Worm (Caenorhabditis elegans) whole organism, young adult: Measurements from ENCODE around the gene T23E7.2.

Source experiments
- F33H1.4 ChIP-seq: fragments of 200-800 bp; sonication (Bioruptor generic); IDR thresholded peaks from 2 replicates; pipeline ENCODE4 v1.3.6; 2022; ENCODE audit warnings: missing genetic modification reagents, missing genetic modification characterization, missing compliant biosample characterization
- F39B2.1 ChIP-seq: fragments of 200-800 bp; sonication (Bioruptor generic); IDR thresholded peaks from 2 replicates; pipeline ENCODE4 v1.3.6; 2022; ENCODE audit warnings: missing genetic modification reagents, missing genetic modification characterization, missing compliant biosample characterization
- F55B11.4 ChIP-seq: sonication (generic microtip); optimal IDR thresholded peaks from 2 replicates; lab custom pipeline; 2016; ENCODE audit warnings: missing compliant biosample characterization, missing genetic modification characterization, borderline replicate concordance; ENCODE audit not compliant: insufficient read depth
- Y67H2A.10 ChIP-seq: fragments of 200-800 bp; sonication (Bioruptor generic); conservative IDR thresholded peaks from 2 replicates; pipeline ENCODE4 v1.3.6; 2022; ENCODE audit warnings: missing genetic modification reagents, missing genetic modification characterization, missing compliant biosample characterization
- ama-1 ChIP-seq, 3 experiments: fragments of 150-350 bp in 1 of 3; sonication (generic microtip) in 2 of 3; optimal IDR thresholded peaks; 2 replicates each; lab custom pipeline; 2014 to 2018; ENCODE audit warnings: missing biosample characterization in 2 of 3, missing genetic modification characterization in 2 of 3, missing genetic modification reagents in 2 of 3
- atf-7 ChIP-seq: sonication (generic microtip); optimal IDR thresholded peaks from 2 replicates; lab custom pipeline; 2017; ENCODE audit warnings: mild to moderate bottlenecking, missing genetic modification characterization, missing compliant biosample characterization
- athp-1 ChIP-seq: sonication (generic microtip); optimal IDR thresholded peaks from 2 replicates; lab custom pipeline; 2017; ENCODE audit warnings: mild to moderate bottlenecking, missing genetic modification characterization, missing compliant biosample characterization
- attf-6 ChIP-seq: fragments of 200-800 bp; sonication (Bioruptor generic); IDR thresholded peaks from 2 replicates; pipeline ENCODE4 v1.3.6; 2022; ENCODE audit warnings: missing genetic modification reagents, missing genetic modification characterization, missing compliant biosample characterization
- cebp-1 ChIP-seq, 2 experiments: fragments of 200-800 bp in 1 of 2; sonication (Bioruptor generic) in 1 of 2; sonication (generic microtip) in 1 of 2; IDR thresholded peaks in 1 of 2; optimal IDR thresholded peaks in 1 of 2; 2 replicates each; pipeline versions ENCODE4 v1.3.6 to Lab custom; 2017 to 2022; ENCODE audit warnings: missing compliant biosample characterization in 2 of 2, missing genetic modification characterization in 2 of 2, mild to moderate bottlenecking in 1 of 2, missing genetic modification reagents in 1 of 2, moderate library complexity in 1 of 2
- ceh-100 ChIP-seq: fragments of 200-800 bp; sonication (Bioruptor generic); IDR thresholded peaks from 2 replicates; pipeline ENCODE4 v1.3.6; 2022; ENCODE audit warnings: missing genetic modification reagents, missing genetic modification characterization, missing compliant biosample characterization
- ceh-58 ChIP-seq: fragments of 200-800 bp; sonication (Bioruptor generic); IDR thresholded peaks from 2 replicates; pipeline ENCODE4 v1.3.6; 2022; ENCODE audit warnings: missing genetic modification characterization, missing compliant biosample characterization
- chd-7 ChIP-seq: sonication (generic microtip); optimal IDR thresholded peaks from 2 replicates; lab custom pipeline; 2016; ENCODE audit warnings: mild to moderate bottlenecking, missing genetic modification characterization, moderate library complexity, missing compliant biosample characterization
- dpff-1 ChIP-seq: sonication (generic microtip); optimal IDR thresholded peaks from 2 replicates; lab custom pipeline; 2017; ENCODE audit warnings: mild to moderate bottlenecking, missing genetic modification characterization, missing compliant biosample characterization
- efl-1 ChIP-seq: fragments of 150-350 bp; optimal IDR thresholded peaks from 2 replicates; lab custom pipeline; 2014; ENCODE audit warnings: missing biosample characterization, missing genetic modification reagents, missing genetic modification characterization
- let-526 ChIP-seq: fragments of 200-800 bp; sonication (Bioruptor generic); IDR thresholded peaks from 2 replicates; pipeline ENCODE4 v1.3.6; 2022; ENCODE audit warnings: missing genetic modification reagents, missing genetic modification characterization, missing compliant biosample characterization
- let-607 ChIP-seq, 2 experiments: fragments of 200-800 bp in 1 of 2; sonication (Bioruptor generic) in 1 of 2; sonication (generic microtip) in 1 of 2; optimal IDR thresholded peaks; 2 replicates each; lab custom pipeline; 2016 to 2018; ENCODE audit warnings: mild to moderate bottlenecking in 2 of 2, missing compliant biosample characterization in 2 of 2, missing genetic modification characterization in 2 of 2, moderate library complexity in 2 of 2, missing genotype in 1 of 2
- lin-26 ChIP-seq: fragments of 200-800 bp; sonication (Bioruptor generic); IDR thresholded peaks from 2 replicates; pipeline ENCODE4 v1.3.6; 2022; ENCODE audit warnings: missing genetic modification reagents, missing genetic modification characterization, missing compliant biosample characterization
- lin-54 ChIP-seq: fragments of 200-800 bp; sonication (Bioruptor generic); optimal IDR thresholded peaks from 2 replicates; lab custom pipeline; 2018; ENCODE audit warnings: mild to moderate bottlenecking, missing genetic modification characterization, missing compliant biosample characterization
- lsl-1 ChIP-seq: fragments of 200-800 bp; sonication (Bioruptor generic); optimal IDR thresholded peaks from 2 replicates; lab custom pipeline; 2018; ENCODE audit warnings: mild to moderate bottlenecking, missing genetic modification characterization, moderate library complexity, missing compliant biosample characterization
- mel-28 ChIP-seq: sonication (generic microtip); optimal IDR thresholded peaks from 2 replicates; lab custom pipeline; 2016; ENCODE audit warnings: borderline replicate concordance, mild to moderate bottlenecking, missing genetic modification characterization, missing compliant biosample characterization
- mxl-1 ChIP-seq: sonication (generic microtip); optimal IDR thresholded peaks from 2 replicates; lab custom pipeline; 2016; ENCODE audit warnings: missing genetic modification characterization, missing compliant biosample characterization
- nfya-2 ChIP-seq: fragments of 200-800 bp; sonication (Bioruptor generic); IDR thresholded peaks from 2 replicates; pipeline ENCODE4 v1.3.6; 2022; ENCODE audit warnings: missing genetic modification reagents, missing genetic modification characterization, missing compliant biosample characterization
- nfyb-1 ChIP-seq: fragments of 200-800 bp; sonication (Bioruptor generic); IDR thresholded peaks from 2 replicates; pipeline ENCODE4 v1.3.6; 2022; ENCODE audit warnings: missing genetic modification reagents, missing genetic modification characterization, missing compliant biosample characterization
- nhr-27 ChIP-seq: fragments of 200-800 bp; sonication (Bioruptor generic); optimal IDR thresholded peaks from 2 replicates; lab custom pipeline; 2018; ENCODE audit warnings: mild to moderate bottlenecking, missing genetic modification characterization, moderate library complexity, missing compliant biosample characterization
- nhr-80 ChIP-seq: sonication (generic microtip); optimal IDR thresholded peaks from 2 replicates; lab custom pipeline; 2016; ENCODE audit warnings: missing genetic modification characterization, missing compliant biosample characterization
- rcor-1 ChIP-seq: fragments of 200-800 bp; sonication (Bioruptor generic); IDR thresholded peaks from 2 replicates; pipeline ENCODE4 v1.3.6; 2022; ENCODE audit warnings: missing genetic modification reagents, missing genetic modification characterization, missing compliant biosample characterization
- sea-2 ChIP-seq: fragments of 200-800 bp; sonication (Bioruptor generic); IDR thresholded peaks from 2 replicates; pipeline ENCODE4 v1.3.6; 2022; ENCODE audit warnings: missing genetic modification characterization, missing compliant biosample characterization
- snpc-1.1 ChIP-seq: sonication (generic microtip); optimal IDR thresholded peaks from 2 replicates; lab custom pipeline; 2017; ENCODE audit warnings: missing genetic modification characterization, mild to moderate bottlenecking, missing compliant biosample characterization, antibody characterized with exemption, moderate library complexity, missing genotype, missing genetic modification reagents; ENCODE audit not compliant: insufficient read depth
- xnd-1 ChIP-seq: sonication (generic microtip); optimal IDR thresholded peaks from 2 replicates; lab custom pipeline; 2016; ENCODE audit warnings: missing genotype, missing genetic modification reagents, missing genetic modification characterization, missing compliant biosample characterization
- zfh-2 ChIP-seq: fragments of 200-800 bp; sonication (Bioruptor generic); conservative IDR thresholded peaks from 2 replicates; pipeline ENCODE4 v1.3.6; 2022; ENCODE audit warnings: missing genetic modification reagents, missing genetic modification characterization, missing compliant biosample characterization
- zim-3 ChIP-seq: sonication (generic microtip); optimal IDR thresholded peaks from 2 replicates; lab custom pipeline; 2017; ENCODE audit warnings: mild to moderate bottlenecking, missing genetic modification characterization, moderate library complexity, missing compliant biosample characterization

The T23E7.2 gene

DNA sequence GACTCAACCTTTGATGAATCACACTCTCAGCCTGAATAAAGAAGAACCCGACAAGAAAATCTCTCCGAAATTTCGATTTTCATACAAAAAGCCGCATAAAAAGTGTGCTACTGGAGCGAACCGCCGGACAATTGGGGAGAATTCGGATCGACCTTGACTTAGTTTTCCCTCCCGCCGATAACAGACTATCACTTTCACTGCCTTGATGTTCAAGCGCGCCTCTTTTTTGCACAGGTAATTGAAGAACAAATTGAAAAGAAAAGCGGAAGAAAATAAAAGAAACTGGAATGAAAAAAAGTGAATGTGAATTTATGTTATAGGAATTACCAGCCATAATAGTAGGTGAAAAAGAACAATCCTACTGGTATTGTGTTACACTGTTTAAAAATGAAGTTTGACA is 15.1 kb downstream of the T23E7.2 start:
- no peak for TF ChIP-seq let-526 (GFP tag; lab: Robert Waterston, UW)
- TF ChIP-seq athp-1, result no peak
- no peak for TF ChIP-seq nfya-2 (GFP tag; lab: Robert Waterston, UW)
- no peak for TF ChIP-seq ceh-100 (GFP tag; lab: Robert Waterston, UW)
- TF ChIP-seq mxl-1 (tag; lab: Kevin White, UChicago), result no peak
- TF ChIP-seq zfh-2 (GFP tag; lab: Robert Waterston, UW), result no peak
- no peak for TF ChIP-seq lsl-1 (GFP tag; lab: Kevin White, UChicago)
- no peak for TF ChIP-seq chd-7 (tag; lab: Kevin White, UChicago)
- no peak for TF ChIP-seq zim-3 (tag; lab: Kevin White, UChicago)
- no peak for TF ChIP-seq ama-1 (optimal IDR thresholded peaks at IDR 0.05; lab: Kevin White, UChicago)
- TF ChIP-seq ama-1 (GFP tag; optimal IDR thresholded peaks at IDR 0.05; lab: Kevin White, UChicago), result no peak
- TF ChIP-seq lin-26 (GFP tag; lab: Robert Waterston, UW), result no peak
- TF ChIP-seq snpc-1.1 (tag; lab: Kevin White, UChicago), result no peak
- no peak for TF ChIP-seq nhr-27 (tag; lab: Kevin White, UChicago)
- no peak for TF ChIP-seq nfyb-1
- TF ChIP-seq F39B2.1 (GFP tag; lab: Robert Waterston, UW), result no peak

DNA sequence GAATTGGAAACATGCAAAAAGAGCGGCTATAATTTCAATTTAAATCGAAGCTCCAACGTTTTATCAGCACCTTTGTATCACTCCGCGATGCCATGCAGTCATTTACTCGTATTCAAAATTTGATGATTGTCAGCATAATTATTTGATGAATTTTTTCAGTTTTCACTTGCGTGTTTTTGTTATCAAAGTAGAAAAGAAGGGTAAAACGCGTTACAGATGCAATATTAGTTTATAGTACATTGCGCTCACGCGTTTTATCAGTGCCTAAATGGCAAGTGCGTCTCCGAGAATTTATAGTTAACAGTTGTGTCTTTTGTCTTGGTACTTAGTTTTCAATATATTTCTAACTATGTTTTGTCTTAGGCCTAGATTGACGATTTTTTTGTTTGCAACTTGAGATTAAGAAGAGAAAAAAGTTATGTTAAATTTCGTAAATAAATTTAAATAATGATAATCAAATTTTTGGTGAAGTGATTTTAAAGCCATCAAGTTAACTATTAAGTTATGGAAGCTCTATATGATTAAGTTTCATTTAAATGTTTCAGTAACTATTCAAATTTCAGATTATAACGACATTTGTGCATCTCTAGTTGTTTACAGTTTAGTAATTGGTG is 23.9 kb downstream of the T23E7.2 start, which contains the start of gene cgt-2:
TSS of gene cgt-2 (plus strand) at position 564 of the 614 bp plus-strand sequence.
- TF ChIP-seq dpff-1 (no peak), nhr-80 (peak; percentile 88), let-607 (tag; optimal IDR thresholded peaks at IDR 0.05; lab: Kevin White, UChicago) (peak in 1 of 2 experiments; percentile 31), ama-1 (optimal IDR thresholded peaks at IDR 0.05; lab: Kevin White, UChicago) (no peak), ama-1 (GFP tag; optimal IDR thresholded peaks at IDR 0.05; lab: Kevin White, UChicago) (no peak)

DNA sequence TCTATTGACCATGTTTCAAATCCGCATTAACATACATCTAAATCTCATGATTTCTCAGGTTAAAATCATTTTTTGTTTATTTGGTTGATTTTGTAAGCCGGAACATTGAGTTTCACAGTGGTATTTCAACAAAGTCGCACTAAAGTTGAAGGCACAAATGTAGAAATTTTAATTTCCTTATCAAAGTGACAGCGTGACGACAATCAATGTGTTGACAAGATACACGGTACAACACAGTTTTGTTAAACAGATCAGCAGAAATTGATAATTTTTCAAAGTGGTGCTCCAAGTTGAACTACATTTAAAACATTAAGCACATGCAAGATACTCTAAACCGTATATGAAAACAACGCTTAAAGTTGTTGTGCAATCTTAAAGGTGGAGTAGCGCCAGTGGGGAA is 31.8 kb downstream of the T23E7.2 start:
- TF ChIP-seq nhr-80 (peak; percentile 51), let-607 (tag; optimal IDR thresholded peaks at IDR 0.05; lab: Kevin White, UChicago) (peak; percentile 65 to 71), ceh-58 (GFP tag; lab: Robert Waterston, UW) (no peak)

DNA sequence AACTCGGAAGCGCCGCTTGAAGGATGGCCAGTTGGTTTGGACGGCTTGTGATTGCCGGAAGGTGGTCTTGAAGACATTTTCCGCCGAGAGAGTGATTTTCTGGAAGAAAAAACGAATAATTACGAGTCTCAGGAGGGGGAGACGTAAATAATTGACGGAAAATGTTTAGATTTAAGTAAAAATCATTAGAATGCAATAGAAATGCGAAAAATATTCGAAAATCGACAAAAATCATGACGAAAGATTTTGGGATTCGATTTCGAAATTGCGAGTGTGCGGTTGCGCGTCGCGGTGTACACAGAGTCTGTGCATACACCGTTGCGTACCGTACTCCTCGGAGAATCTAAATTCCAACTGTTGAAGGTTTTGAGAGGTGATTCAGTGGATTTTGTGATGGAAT is 40.8 kb downstream of the T23E7.2 start, which contains the start of gene H11L12.1:
TSS of gene H11L12.1 (minus strand) at position 101 of the 400 bp plus-strand sequence.
- TF ChIP-seq sea-2 (GFP tag; lab: Robert Waterston, UW) (no peak), athp-1 (no peak), ceh-100 (GFP tag; lab: Robert Waterston, UW) (no peak), snpc-1.1 (tag; lab: Kevin White, UChicago) (no peak), let-526 (GFP tag; lab: Robert Waterston, UW) (no peak), F55B11.4 (tag; lab: Kevin White, UChicago) (no peak), cebp-1 (GFP tag; IDR thresholded peaks at IDR 0.05; lab: Robert Waterston, UW) (no peak), cebp-1 (tag; optimal IDR thresholded peaks at IDR 0.05; lab: Kevin White, UChicago) (no peak), atf-7 (tag; lab: Kevin White, UChicago) (no peak), xnd-1 (no peak), F33H1.4 (GFP tag; lab: Robert Waterston, UW) (no peak), attf-6 (GFP tag; lab: Robert Waterston, UW) (no peak)

DNA sequence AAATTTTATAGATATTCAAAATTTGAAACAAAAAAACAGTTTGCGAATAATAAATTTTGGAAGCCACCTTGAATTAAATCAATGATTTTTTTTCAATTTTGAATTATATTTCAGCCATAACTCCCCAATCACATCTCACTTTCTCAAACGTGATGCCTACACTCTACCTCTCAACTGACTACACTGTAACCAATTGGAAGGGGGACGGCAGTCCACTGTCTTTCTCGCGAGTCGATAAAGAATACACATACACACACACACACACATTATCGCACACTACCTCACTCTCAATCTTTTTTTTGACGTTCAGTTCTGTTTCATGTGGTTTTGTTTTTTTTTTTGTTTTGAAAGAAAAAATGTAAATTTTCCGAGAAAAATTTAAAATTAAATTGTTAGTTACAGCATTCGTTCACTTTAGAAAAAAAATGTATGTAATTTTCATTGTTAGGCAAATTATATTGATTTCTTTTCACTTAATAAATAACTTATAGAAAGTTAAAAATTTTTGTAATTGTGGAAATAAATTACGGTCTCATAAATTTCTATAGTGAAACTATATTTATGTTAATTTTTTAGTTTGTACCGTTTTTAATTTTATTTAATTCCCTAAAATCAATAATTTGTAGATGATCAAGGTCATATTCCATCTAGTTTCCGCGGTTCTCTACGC is 43.6 kb downstream of the T23E7.2 start, which contains the start of gene cTel55X.1:
TSS of gene cTel55X.1 (plus strand) at position 620 of the 670 bp plus-strand sequence.
- TF ChIP-seq efl-1 (no peak), nhr-80 (peak; percentile 68), mel-28 (tag; lab: Kevin White, UChicago) (no peak), Y67H2A.10 (GFP tag; lab: Robert Waterston, UW) (no peak), cebp-1 (GFP tag; IDR thresholded peaks at IDR 0.05; lab: Robert Waterston, UW) (no peak), cebp-1 (tag; optimal IDR thresholded peaks at IDR 0.05; lab: Kevin White, UChicago) (peak; percentile 5), rcor-1 (GFP tag; lab: Robert Waterston, UW) (0 out of 2 replicates have a peak, but pooled peaks have one; percentile 5), lin-54 (GFP tag; lab: Kevin White, UChicago) (no peak)
- TF ChIP-seq, all 124 proteins: peak for 3
